Worm (Caenorhabditis elegans): Measurements from ENCODE around the gene M176.9.

ce11 chrII:9445368-9445767 lies 34.0 kb upstream of the M176.9 start, which contains the start of gene R09D1.13:
- TF ChIP-seq med-1 (GFP tag; optimal IDR thresholded peaks at IDR 0.05; ENCODE audit: insufficient read depth): no peak
- no peak for TF ChIP-seq ref-1 (GFP tag; conservative IDR thresholded peaks at IDR 0.05)
- no peak for TF ChIP-seq T22C8.4 (GFP tag; IDR thresholded peaks at IDR 0.05)
- TF ChIP-seq flt-1 (GFP tag; IDR thresholded peaks at IDR 0.05): no peak
